Worm (Caenorhabditis elegans) whole organism, L1 larva: ENCODE data around the gene W07G4.5.

Source experiments
- C04F5.9 ChIP-seq: sonication (generic microtip); optimal IDR thresholded peaks from 2 replicates; lab custom pipeline; 2016; ENCODE audit warnings: missing genetic modification characterization, missing compliant biosample characterization
- F16B12.6 ChIP-seq: fragments of 150-350 bp; optimal IDR thresholded peaks from 2 replicates; lab custom pipeline; 2014; ENCODE audit warnings: missing biosample characterization, missing genetic modification characterization
- aha-1 ChIP-seq: fragments of 150-350 bp; optimal IDR thresholded peaks from 2 replicates; lab custom pipeline; 2014; ENCODE audit warnings: missing biosample characterization, missing genetic modification characterization
- blmp-1 ChIP-seq: fragments of 150-350 bp; optimal IDR thresholded peaks from 2 replicates; lab custom pipeline; 2014; ENCODE audit warnings: missing biosample characterization, missing genetic modification characterization
- ceh-8 ChIP-seq: fragments of 200-800 bp; sonication (Bioruptor generic); optimal IDR thresholded peaks from 2 replicates; lab custom pipeline; 2018; ENCODE audit warnings: mild to moderate bottlenecking, missing genetic modification characterization, moderate library complexity, missing compliant biosample characterization
- dpl-1 ChIP-seq, 3 experiments: fragments of 150-350 bp in 2 of 3; sonication (generic microtip) in 1 of 3; optimal IDR thresholded peaks; 2 replicates each; lab custom pipeline; 2014 to 2017; ENCODE audit warnings: missing biosample characterization in 3 of 3, missing genetic modification characterization in 3 of 3, missing genetic modification reagents in 3 of 3
- dsc-1 ChIP-seq: sonication (generic microtip); optimal IDR thresholded peaks from 2 replicates; lab custom pipeline; 2016; ENCODE audit warnings: mild to moderate bottlenecking, missing genetic modification characterization, missing compliant biosample characterization
- efl-1 ChIP-seq, 4 experiments: fragments of 150-350 bp; optimal IDR thresholded peaks in 3 of 4; peaks in 1 of 4; 1 replicate in 1 of 4; 2 replicates in 3 of 4; lab custom pipeline; 2014; ENCODE audit warnings: missing biosample characterization in 2 of 4, missing genetic modification characterization in 2 of 4, missing genetic modification reagents in 2 of 4
- efl-3 ChIP-seq: fragments of 200-800 bp; sonication (Bioruptor generic); optimal IDR thresholded peaks from 2 replicates; lab custom pipeline; 2018; ENCODE audit warnings: mild to moderate bottlenecking, missing genetic modification characterization, missing compliant biosample characterization
- egl-27 ChIP-seq, 2 experiments: fragments of 150-350 bp in 1 of 2; sonication (generic microtip); optimal IDR thresholded peaks; 3 replicates each; lab custom pipeline; 2017 to 2018; ENCODE audit warnings: missing biosample characterization in 2 of 2, missing genetic modification characterization in 2 of 2, missing genetic modification reagents in 2 of 2
- elt-2 ChIP-seq: sonication (generic microtip); optimal IDR thresholded peaks from 2 replicates; lab custom pipeline; 2016; ENCODE audit warnings: missing genetic modification characterization, mild to moderate bottlenecking, inconsistent platforms, missing compliant biosample characterization, missing genetic modification reagents
- ets-5 ChIP-seq: fragments of 200-800 bp; sonication (Bioruptor generic); IDR thresholded peaks from 2 replicates; pipeline ENCODE4 v1.3.6; 2022; ENCODE audit warnings: missing genetic modification characterization, missing compliant biosample characterization
- fkh-10 ChIP-seq: sonication (generic microtip); optimal IDR thresholded peaks from 2 replicates; lab custom pipeline; 2017; ENCODE audit warnings: missing biosample characterization, missing genetic modification reagents, missing genetic modification characterization
- fkh-4 ChIP-seq: sonication (generic microtip); optimal IDR thresholded peaks from 2 replicates; lab custom pipeline; 2016; ENCODE audit warnings: missing compliant biosample characterization, missing genetic modification characterization, borderline replicate concordance
- fos-1 ChIP-seq: fragments of 150-350 bp; optimal IDR thresholded peaks from 2 replicates; lab custom pipeline; 2014; ENCODE audit warnings: missing biosample characterization, missing genetic modification characterization
- hlh-17 ChIP-seq: fragments of 200-800 bp; sonication (Bioruptor generic); optimal IDR thresholded peaks from 2 replicates; lab custom pipeline; 2018; ENCODE audit warnings: missing genetic modification characterization, mild to moderate bottlenecking, missing compliant biosample characterization, moderate library complexity, borderline replicate concordance
- irx-1 ChIP-seq: sonication (generic microtip); optimal IDR thresholded peaks from 2 replicates; lab custom pipeline; 2016; ENCODE audit warnings: missing genetic modification characterization, missing compliant biosample characterization
- isw-1 ChIP-seq: fragments of 200-800 bp; sonication (Bioruptor generic); IDR thresholded peaks from 2 replicates; pipeline ENCODE4 v1.3.6; 2022; ENCODE audit warnings: missing genetic modification characterization, missing compliant biosample characterization
- jun-1 ChIP-seq: fragments of 150-350 bp; optimal IDR thresholded peaks from 2 replicates; lab custom pipeline; 2014; ENCODE audit warnings: missing biosample characterization, missing genetic modification reagents, missing genetic modification characterization
- lin-13 ChIP-seq: fragments of 150-350 bp; optimal IDR thresholded peaks from 2 replicates; lab custom pipeline; 2014; ENCODE audit warnings: missing biosample characterization, missing genetic modification reagents, missing genetic modification characterization
- lin-14 ChIP-seq: fragments of 200-800 bp; sonication (Bioruptor generic); optimal IDR thresholded peaks from 2 replicates; lab custom pipeline; 2018; ENCODE audit warnings: mild to moderate bottlenecking, missing genetic modification characterization, moderate library complexity, missing compliant biosample characterization
- lir-3 ChIP-seq: sonication (generic microtip); optimal IDR thresholded peaks from 2 replicates; lab custom pipeline; 2016; ENCODE audit warnings: mild to moderate bottlenecking, missing genetic modification characterization, moderate library complexity, missing compliant biosample characterization; ENCODE audit not compliant: poor library complexity
- mab-9 ChIP-seq: fragments of 200-800 bp; sonication (Bioruptor generic); IDR thresholded peaks from 2 replicates; pipeline ENCODE4 v1.3.6; 2022; ENCODE audit warnings: missing genetic modification reagents, missing genetic modification characterization, missing compliant biosample characterization
- mdl-1 ChIP-seq, 2 experiments: fragments of 150-350 bp; optimal IDR thresholded peaks; 2 replicates each; lab custom pipeline; 2014 to 2017; ENCODE audit warnings: missing biosample characterization in 2 of 2, missing genetic modification characterization in 2 of 2, inconsistent platforms in 1 of 2
- nhr-11 ChIP-seq: fragments of 150-350 bp; optimal IDR thresholded peaks from 2 replicates; lab custom pipeline; 2014; ENCODE audit warnings: missing biosample characterization, missing genetic modification characterization
- nhr-12 ChIP-seq: sonication (generic microtip); optimal IDR thresholded peaks from 2 replicates; lab custom pipeline; 2017; ENCODE audit warnings: missing biosample characterization, missing genetic modification characterization
- nhr-19 ChIP-seq: fragments of 200-800 bp; sonication (Bioruptor generic); conservative IDR thresholded peaks from 2 replicates; pipeline ENCODE4 v1.3.6; 2022; ENCODE audit warnings: missing genetic modification characterization, missing compliant biosample characterization
- nhr-237 ChIP-seq: fragments of 150-350 bp; optimal IDR thresholded peaks from 2 replicates; lab custom pipeline; 2014; ENCODE audit warnings: missing biosample characterization, missing genetic modification characterization
- nhr-47 ChIP-seq: sonication (generic microtip); optimal IDR thresholded peaks from 2 replicates; lab custom pipeline; 2016; ENCODE audit warnings: mild to moderate bottlenecking, missing genetic modification characterization, moderate library complexity, missing compliant biosample characterization
- nhr-71 ChIP-seq: sonication (generic microtip); optimal IDR thresholded peaks from 2 replicates; lab custom pipeline; 2016; ENCODE audit warnings: mild to moderate bottlenecking, missing genetic modification characterization, moderate library complexity, missing compliant biosample characterization
- nhr-77 ChIP-seq: fragments of 150-350 bp; optimal IDR thresholded peaks from 2 replicates; lab custom pipeline; 2014; ENCODE audit warnings: missing biosample characterization, missing genetic modification characterization
- pag-3 ChIP-seq: sonication (generic microtip); optimal IDR thresholded peaks from 2 replicates; lab custom pipeline; 2017; ENCODE audit warnings: missing genetic modification characterization, mild to moderate bottlenecking, missing compliant biosample characterization, antibody characterized with exemption, borderline replicate concordance; ENCODE audit not compliant: insufficient read depth
- pax-3 ChIP-seq: fragments of 200-800 bp; sonication (Bioruptor generic); optimal IDR thresholded peaks from 2 replicates; lab custom pipeline; 2018; ENCODE audit warnings: mild to moderate bottlenecking, missing genetic modification characterization, moderate library complexity, missing compliant biosample characterization
- pqm-1 ChIP-seq: sonication (generic microtip); optimal IDR thresholded peaks from 3 replicates; lab custom pipeline; 2017; ENCODE audit warnings: missing biosample characterization, missing genetic modification characterization
- rnt-1 ChIP-seq: sonication (generic microtip); optimal IDR thresholded peaks from 2 replicates; lab custom pipeline; 2016; ENCODE audit warnings: mild to moderate bottlenecking, missing genetic modification characterization, moderate library complexity, missing compliant biosample characterization
- snpc-4 ChIP-seq: fragments of 150-350 bp; optimal IDR thresholded peaks from 2 replicates; lab custom pipeline; 2014; ENCODE audit warnings: missing biosample characterization, missing genetic modification characterization
- sup-37 ChIP-seq: fragments of 200-800 bp; sonication (Bioruptor generic); optimal IDR thresholded peaks from 2 replicates; lab custom pipeline; 2018; ENCODE audit warnings: mild to moderate bottlenecking, missing genetic modification characterization, missing compliant biosample characterization
- tbx-2 ChIP-seq: sonication (generic microtip); optimal IDR thresholded peaks from 2 replicates; lab custom pipeline; 2016; ENCODE audit warnings: missing genetic modification characterization, missing compliant biosample characterization
- tlp-1 ChIP-seq: fragments of 150-350 bp; optimal IDR thresholded peaks from 2 replicates; lab custom pipeline; 2014; ENCODE audit warnings: missing biosample characterization, missing genetic modification characterization
- unc-130 ChIP-seq: fragments of 150-350 bp; optimal IDR thresholded peaks from 2 replicates; lab custom pipeline; 2017; ENCODE audit warnings: missing biosample characterization, missing genetic modification characterization, inconsistent platforms
- unc-30 ChIP-seq: sonication (generic microtip); optimal IDR thresholded peaks from 2 replicates; lab custom pipeline; 2017; ENCODE audit warnings: missing biosample characterization, missing genetic modification characterization
- unc-62 ChIP-seq: fragments of 150-350 bp; optimal IDR thresholded peaks from 2 replicates; lab custom pipeline; 2014; ENCODE audit warnings: missing biosample characterization, missing genetic modification reagents, missing genetic modification characterization
- vab-15 ChIP-seq: sonication (generic microtip); optimal IDR thresholded peaks from 2 replicates; lab custom pipeline; 2017; ENCODE audit warnings: missing genotype, mild to moderate bottlenecking, missing genetic modification characterization, missing compliant biosample characterization
- xbp-1 ChIP-seq: sonication (generic microtip); optimal IDR thresholded peaks from 2 replicates; lab custom pipeline; 2016; ENCODE audit warnings: missing genetic modification characterization, missing compliant biosample characterization

Gene W07G4.5

DNA sequence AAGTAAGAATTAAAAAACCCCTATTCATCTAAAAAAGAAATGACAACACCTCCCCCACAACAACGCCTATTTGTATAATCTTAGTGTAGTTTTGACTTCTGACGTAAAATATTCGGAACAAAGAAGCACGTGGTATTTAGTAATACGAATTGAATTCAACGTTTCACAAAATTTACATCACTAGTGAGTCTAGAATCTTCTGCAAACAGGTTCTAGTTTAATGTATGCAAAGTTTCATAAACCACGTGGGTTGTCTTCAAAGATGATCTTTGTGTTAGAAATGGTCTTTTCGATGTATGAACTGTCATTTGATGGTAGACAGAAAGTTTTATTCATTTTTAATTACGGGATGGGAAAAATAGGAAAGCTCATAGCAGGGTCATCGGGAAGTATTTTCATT lies 25.4 kb downstream of the W07G4.5 start (continued):
- TF ChIP-seq xbp-1 (tag; lab: Kevin White, UChicago) = peak; percentile 2
- TF ChIP-seq unc-30 (tag; lab: Kevin White, UChicago) = no peak

DNA sequence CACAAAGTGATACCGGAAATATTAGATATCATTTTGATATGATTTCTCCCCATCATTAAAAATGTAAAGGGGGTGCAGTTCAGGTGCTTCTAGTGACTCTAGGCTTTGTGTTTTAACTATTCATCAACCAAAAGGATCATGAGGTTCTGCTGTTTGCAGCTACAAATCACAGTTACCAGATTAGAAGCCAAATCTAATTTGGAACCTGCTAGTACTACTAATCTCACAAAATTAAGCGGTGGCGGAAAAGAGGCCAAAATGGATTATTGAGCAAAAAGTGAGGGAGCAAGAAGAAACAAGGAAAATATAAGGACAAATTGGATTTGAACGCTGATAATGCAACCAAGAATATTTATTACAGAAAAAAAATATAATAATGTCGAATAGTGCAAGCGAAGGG lies 26.4 kb downstream of the W07G4.5 start:
- TF ChIP-seq dsc-1 (tag; lab: Kevin White, UChicago) = peak; percentile 70
- no peak for TF ChIP-seq elt-2
- TF ChIP-seq efl-1 (optimal IDR thresholded peaks at IDR 0.05; lab: Kevin White, UChicago) = no peak
- no peak for TF ChIP-seq efl-1 (GFP tag; optimal IDR thresholded peaks at IDR 0.05 in 1 of 2; lab: Kevin White, UChicago)
- TF ChIP-seq pax-3 (tag; lab: Kevin White, UChicago) = peak; percentile 19
- TF ChIP-seq, all 84 proteins: peak for 2

DNA sequence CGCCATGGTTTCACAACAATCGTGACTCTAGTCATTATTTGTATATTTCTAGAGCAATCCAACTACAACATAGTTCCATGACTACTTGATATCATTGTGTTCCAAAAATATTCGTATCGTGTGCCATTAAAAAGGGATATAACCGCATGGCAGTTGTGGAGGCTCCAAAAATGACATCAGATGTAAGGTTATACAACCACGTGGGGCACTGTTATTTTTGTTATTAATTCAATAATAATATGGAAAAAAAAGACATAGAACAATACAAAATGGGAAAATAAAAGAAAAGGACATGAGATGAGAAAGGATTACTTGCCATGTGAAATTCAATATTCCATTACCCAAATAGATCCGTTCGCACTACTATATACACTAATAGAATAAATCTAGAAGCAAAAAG lies 27.7 kb downstream of the W07G4.5 start:
- no peak for TF ChIP-seq pqm-1
- peak; percentile 61 for TF ChIP-seq pax-3 (tag; lab: Kevin White, UChicago)
- peak; percentile 62 for TF ChIP-seq dsc-1 (tag; lab: Kevin White, UChicago)
- TF ChIP-seq, all 84 proteins: peak for 2

DNA sequence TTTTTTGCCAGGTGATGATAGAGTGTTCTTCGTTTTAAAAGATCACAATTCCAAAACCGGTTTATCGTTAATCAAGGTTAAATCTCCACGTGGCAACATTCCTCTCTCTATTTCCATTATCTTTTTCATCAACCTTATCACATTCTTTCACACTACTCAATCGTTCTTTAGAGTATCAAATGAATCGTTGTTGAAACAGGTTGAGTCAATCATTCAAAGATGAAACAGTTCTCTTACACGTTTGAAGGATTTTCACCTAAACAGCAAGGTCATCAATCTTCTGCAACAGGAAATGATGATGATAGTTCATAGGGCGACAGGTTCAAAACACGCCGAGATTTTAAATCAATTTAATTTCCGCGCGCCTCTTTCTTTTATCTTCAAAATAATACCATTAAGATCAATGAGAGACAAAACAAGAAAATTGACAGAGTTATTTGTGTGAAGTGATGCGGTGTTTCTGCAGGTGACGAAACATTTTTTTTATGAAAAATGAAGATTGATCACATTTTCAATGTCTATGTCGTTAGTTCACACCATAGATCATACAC lies 33.5 kb downstream of the W07G4.5 start:
- peak; percentile 60 for TF ChIP-seq pag-3 (tag; lab: Kevin White, UChicago)
- no peak for TF ChIP-seq jun-1 (tag; lab: Kevin White, UChicago)
- TF ChIP-seq isw-1 (GFP tag; lab: Robert Waterston, UW) = no peak
- no peak for TF ChIP-seq ceh-8 (GFP tag; lab: Kevin White, UChicago)
- no peak for TF ChIP-seq lin-13
- peak; percentile 74 for TF ChIP-seq vab-15 (tag; lab: Kevin White, UChicago)
- TF ChIP-seq hlh-17 (GFP tag; lab: Kevin White, UChicago) = no peak
- peak; percentile 36 for TF ChIP-seq nhr-77 (tag; lab: Kevin White, UChicago)
- no peak for TF ChIP-seq tlp-1 (tag; lab: Kevin White, UChicago)
- peak; percentile 77 for TF ChIP-seq nhr-47 (tag; lab: Kevin White, UChicago)
- peak; percentile 47 for TF ChIP-seq nhr-11 (tag; lab: Kevin White, UChicago)
- peak in 1 of 3 experiments; percentile 64 for TF ChIP-seq dpl-1 (GFP tag; optimal IDR thresholded peaks at IDR 0.05; lab: Kevin White, UChicago)
- TF ChIP-seq nhr-12 (tag; lab: Kevin White, UChicago) = no peak
- TF ChIP-seq fkh-10 (GFP tag; lab: Kevin White, UChicago) = no peak
- peak; percentile 91 for TF ChIP-seq efl-3
- TF ChIP-seq xbp-1 (tag; lab: Kevin White, UChicago) = peak; percentile 36
- no peak for TF ChIP-seq ets-5 (GFP tag; lab: Robert Waterston, UW)
- peak; percentile 34 to 84 for TF ChIP-seq mdl-1 (tag; optimal IDR thresholded peaks at IDR 0.05; lab: Kevin White, UChicago)
- no peak for TF ChIP-seq sup-37 (GFP tag; lab: Kevin White, UChicago)
- TF ChIP-seq irx-1 (tag; lab: Kevin White, UChicago) = peak; percentile 87
- no peak for TF ChIP-seq aha-1 (tag; lab: Kevin White, UChicago)
- TF ChIP-seq unc-30 (tag; lab: Kevin White, UChicago) = no peak
- peak; percentile 40 for TF ChIP-seq C04F5.9 (tag; lab: Kevin White, UChicago)
- TF ChIP-seq pax-3 (tag; lab: Kevin White, UChicago) = no peak
- TF ChIP-seq nhr-237 (tag; lab: Kevin White, UChicago) = no peak
- peak; percentile 89 for TF ChIP-seq tbx-2
- peak; percentile 96 for TF ChIP-seq lin-14
- no peak for TF ChIP-seq fos-1 (tag; lab: Kevin White, UChicago)
- TF ChIP-seq unc-62 (GFP tag; lab: Kevin White, UChicago) = peak; percentile 24
- TF ChIP-seq snpc-4 (tag; lab: Kevin White, UChicago) = no peak
- TF ChIP-seq rnt-1 (tag; lab: Kevin White, UChicago) = no peak
- TF ChIP-seq blmp-1 = peak; percentile 93
- TF ChIP-seq fkh-4 = no peak
- TF ChIP-seq F16B12.6 (tag; lab: Kevin White, UChicago) = no peak
- peak; percentile 45 for TF ChIP-seq lir-3 (tag; lab: Kevin White, UChicago)
- peak; percentile 53 to 65 for TF ChIP-seq egl-27 (tag; optimal IDR thresholded peaks at IDR 0.05; lab: Kevin White, UChicago)
- no peak for TF ChIP-seq mab-9 (GFP tag; lab: Robert Waterston, UW)
- peak; percentile 97 for TF ChIP-seq nhr-71 (tag; lab: Kevin White, UChicago)
- peak; percentile 6 for TF ChIP-seq unc-130 (tag; lab: Kevin White, UChicago)
- no peak for TF ChIP-seq pqm-1
- TF ChIP-seq elt-2 = peak; percentile 62
- TF ChIP-seq nhr-19 (GFP tag; lab: Robert Waterston, UW) = peak; percentile 97
